Worm (Caenorhabditis elegans) whole organism, L2 larva: ENCODE results near the gene F07E5.12.

ENCODE experiments used
- aly-2 ChIP-seq: fragments of 150-350 bp; optimal IDR thresholded peaks from 2 replicates; lab custom pipeline; 2014; ENCODE audit warnings: missing biosample characterization, missing genetic modification characterization
- snpc-4 ChIP-seq: fragments of 150-350 bp; optimal IDR thresholded peaks from 2 replicates; lab custom pipeline; 2014; ENCODE audit warnings: missing biosample characterization, missing genetic modification characterization

DNA sequence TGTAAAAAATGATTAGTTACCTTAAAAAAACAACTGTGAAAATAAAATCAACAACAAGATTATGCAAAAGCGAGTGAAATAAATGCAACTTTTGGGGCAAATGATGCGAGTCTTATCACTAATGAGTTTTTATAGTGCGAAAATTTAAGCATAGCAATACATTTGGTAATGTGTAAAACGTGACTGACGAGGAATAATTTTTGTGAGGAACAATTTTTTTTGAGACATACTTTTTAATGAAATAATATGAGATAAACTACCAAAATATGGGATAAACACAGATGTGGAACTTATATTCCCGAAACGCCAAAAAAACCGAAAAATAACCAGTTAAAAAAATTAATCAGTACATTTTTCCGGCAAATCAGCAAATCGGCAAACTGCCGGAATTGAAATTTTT is 12.7 kb downstream of the F07E5.12 start, which contains the start of gene F07E5.9:
- no peak for TF ChIP-seq snpc-4 (tag; lab: Kevin White, UChicago)
- no peak for TF ChIP-seq aly-2 (tag; lab: Kevin White, UChicago)
